Worm (Caenorhabditis elegans) whole organism, late embryonic: Measurements from ENCODE around the gene inx-1.

Experiments
- C38D4.7 ChIP-seq: fragments of 200-800 bp; sonication (Bioruptor generic); optimal IDR thresholded peaks from 2 replicates; lab custom pipeline; 2018; ENCODE audit warnings: mild to moderate bottlenecking, missing genetic modification characterization, moderate library complexity, missing compliant biosample characterization
- K02D7.2 ChIP-seq: sonication (generic microtip); optimal IDR thresholded peaks from 2 replicates; lab custom pipeline; 2017; ENCODE audit warnings: mild to moderate bottlenecking, missing genetic modification characterization, missing compliant biosample characterization
- Y22D7AL.16 ChIP-seq: sonication (generic microtip); optimal IDR thresholded peaks from 2 replicates; lab custom pipeline; 2016; ENCODE audit warnings: missing genetic modification characterization, missing compliant biosample characterization
- ahr-1 ChIP-seq: sonication (generic microtip); optimal IDR thresholded peaks from 2 replicates; lab custom pipeline; 2016; ENCODE audit warnings: missing genetic modification characterization, missing compliant biosample characterization
- ama-1 ChIP-seq: fragments of 150-350 bp; optimal IDR thresholded peaks from 2 replicates; lab custom pipeline; 2014
- ceh-14 ChIP-seq: sonication (generic microtip); optimal IDR thresholded peaks from 2 replicates; lab custom pipeline; 2016; ENCODE audit warnings: missing genotype, missing genetic modification characterization, missing compliant biosample characterization
- ceh-18 ChIP-seq: sonication (generic microtip); optimal IDR thresholded peaks from 2 replicates; lab custom pipeline; 2016; ENCODE audit warnings: missing genetic modification characterization, missing compliant biosample characterization
- ceh-19 ChIP-seq: fragments of 200-800 bp; sonication (Bioruptor generic); optimal IDR thresholded peaks from 2 replicates; lab custom pipeline; 2018; ENCODE audit warnings: mild to moderate bottlenecking, missing genetic modification characterization, missing compliant biosample characterization
- ceh-2 ChIP-seq: sonication (generic microtip); optimal IDR thresholded peaks from 2 replicates; lab custom pipeline; 2016; ENCODE audit warnings: missing genotype, missing genetic modification characterization, missing compliant biosample characterization
- ceh-22 ChIP-seq: sonication (generic microtip); optimal IDR thresholded peaks from 2 replicates; lab custom pipeline; 2017; ENCODE audit warnings: missing biosample characterization, missing genetic modification characterization
- ceh-31 ChIP-seq: sonication (generic microtip); optimal IDR thresholded peaks from 2 replicates; lab custom pipeline; 2016; ENCODE audit warnings: missing genetic modification characterization, missing compliant biosample characterization
- ceh-34 ChIP-seq: sonication (generic microtip); optimal IDR thresholded peaks from 2 replicates; lab custom pipeline; 2016; ENCODE audit warnings: mild to moderate bottlenecking, missing genetic modification characterization, missing compliant biosample characterization
- ceh-45 ChIP-seq: fragments of 200-800 bp; sonication (Bioruptor generic); IDR thresholded peaks from 2 replicates; pipeline ENCODE4 v1.3.6; 2022; ENCODE audit warnings: missing genetic modification reagents, missing genetic modification characterization, missing compliant biosample characterization
- ceh-48 ChIP-seq: sonication (generic microtip); optimal IDR thresholded peaks from 2 replicates; lab custom pipeline; 2016; ENCODE audit warnings: missing genetic modification characterization, inconsistent platforms, missing compliant biosample characterization
- ceh-9 ChIP-seq: sonication (generic microtip); optimal IDR thresholded peaks from 2 replicates; lab custom pipeline; 2016; ENCODE audit warnings: mild to moderate bottlenecking, missing genetic modification characterization, inconsistent platforms, missing compliant biosample characterization
- dve-1 ChIP-seq: sonication (generic microtip); optimal IDR thresholded peaks from 2 replicates; lab custom pipeline; 2017; ENCODE audit warnings: antibody characterized with exemption, mild to moderate bottlenecking, missing genetic modification characterization, missing compliant biosample characterization
- ets-4 ChIP-seq: sonication (generic microtip); optimal IDR thresholded peaks from 2 replicates; lab custom pipeline; 2016; ENCODE audit warnings: missing genetic modification characterization, missing compliant biosample characterization
- fax-1 ChIP-seq: sonication (generic microtip); optimal IDR thresholded peaks from 2 replicates; lab custom pipeline; 2016; ENCODE audit warnings: missing genotype, missing genetic modification characterization, missing compliant biosample characterization
- fkh-6 ChIP-seq: sonication (generic microtip); optimal IDR thresholded peaks from 2 replicates; lab custom pipeline; 2016; ENCODE audit warnings: missing genetic modification characterization, missing compliant biosample characterization
- gmeb-2 ChIP-seq: sonication (generic microtip); optimal IDR thresholded peaks from 2 replicates; lab custom pipeline; 2016; ENCODE audit warnings: missing genetic modification characterization, inconsistent platforms, missing compliant biosample characterization
- hlh-15 ChIP-seq: sonication (generic microtip); optimal IDR thresholded peaks from 2 replicates; lab custom pipeline; 2016; ENCODE audit warnings: missing genetic modification characterization, missing compliant biosample characterization
- hlh-30 ChIP-seq: sonication (generic microtip); optimal IDR thresholded peaks from 2 replicates; lab custom pipeline; 2017; ENCODE audit warnings: antibody characterized with exemption, missing genetic modification characterization, missing compliant biosample characterization; ENCODE audit not compliant: insufficient read depth
- hlh-6 ChIP-seq: sonication (generic microtip); optimal IDR thresholded peaks from 2 replicates; lab custom pipeline; 2016; ENCODE audit warnings: missing genotype, missing genetic modification characterization, missing compliant biosample characterization
- npax-4 ChIP-seq: sonication (generic microtip); optimal IDR thresholded peaks from 2 replicates; lab custom pipeline; 2016; ENCODE audit warnings: missing genetic modification characterization, missing compliant biosample characterization
- pat-9 ChIP-seq: fragments of 200-800 bp; sonication (Bioruptor generic); optimal IDR thresholded peaks from 2 replicates; lab custom pipeline; 2018; ENCODE audit warnings: mild to moderate bottlenecking, missing genetic modification characterization, moderate library complexity, missing compliant biosample characterization
- pros-1 ChIP-seq: fragments of 150-350 bp; optimal IDR thresholded peaks from 2 replicates; lab custom pipeline; 2014; ENCODE audit warnings: missing biosample characterization, missing genetic modification reagents, missing genetic modification characterization
- rnt-1 ChIP-seq: sonication (generic microtip); optimal IDR thresholded peaks from 2 replicates; lab custom pipeline; 2016; ENCODE audit warnings: missing genetic modification characterization, missing compliant biosample characterization
- sdc-2 ChIP-seq: sonication (generic microtip); optimal IDR thresholded peaks from 2 replicates; lab custom pipeline; 2016; ENCODE audit warnings: missing genotype, missing genetic modification characterization, missing compliant biosample characterization
- sox-4 ChIP-seq: sonication (generic microtip); optimal IDR thresholded peaks from 2 replicates; lab custom pipeline; 2017; ENCODE audit warnings: mild to moderate bottlenecking, missing genetic modification characterization, inconsistent platforms, missing compliant biosample characterization
- tbx-7 ChIP-seq: sonication (generic microtip); optimal IDR thresholded peaks from 2 replicates; lab custom pipeline; 2016; ENCODE audit warnings: missing genotype, missing genetic modification characterization, missing compliant biosample characterization
- unc-3 ChIP-seq, 2 experiments: fragments of 200-800 bp in 1 of 2; sonication (Bioruptor generic) in 1 of 2; sonication (generic microtip) in 1 of 2; conservative IDR thresholded peaks in 1 of 2; optimal IDR thresholded peaks in 1 of 2; 2 replicates each; pipeline versions ENCODE4 v1.3.6 to Lab custom; 2016 to 2022; ENCODE audit warnings: missing compliant biosample characterization in 2 of 2, missing genetic modification characterization in 2 of 2, missing genetic modification reagents in 1 of 2
- unc-42 ChIP-seq: sonication (generic microtip); optimal IDR thresholded peaks from 2 replicates; lab custom pipeline; 2016; ENCODE audit warnings: missing genotype, missing genetic modification characterization, missing compliant biosample characterization
- unc-55 ChIP-seq: sonication (generic microtip); optimal IDR thresholded peaks from 2 replicates; lab custom pipeline; 2017; ENCODE audit warnings: missing biosample characterization, missing genetic modification reagents, missing genetic modification characterization
- unc-86 ChIP-seq: sonication (generic microtip); optimal IDR thresholded peaks from 2 replicates; lab custom pipeline; 2016; ENCODE audit warnings: missing genetic modification characterization, missing compliant biosample characterization
- zip-5 ChIP-seq: sonication (generic microtip); optimal IDR thresholded peaks from 2 replicates; lab custom pipeline; 2016; ENCODE audit warnings: missing genetic modification characterization, missing compliant biosample characterization

Gene inx-1

ce11 chrX:6963842-6964241, 7.6 kb upstream of the inx-1 start:
- TF ChIP-seq sox-4 (tag; lab: Kevin White, UChicago) (no peak), unc-42 (tag; lab: Kevin White, UChicago) (peak; percentile 81), ahr-1 (tag; lab: Kevin White, UChicago) (no peak), ceh-2 (tag; lab: Kevin White, UChicago) (no peak)
- TF ChIP-seq, all 69 proteins: peak for 1

- no peak for TF ChIP-seq unc-86 (tag; lab: Kevin White, UChicago)
- TF ChIP-seq fax-1 (tag; lab: Kevin White, UChicago): no peak
- no peak for TF ChIP-seq ceh-34 (tag; lab: Kevin White, UChicago)
- TF ChIP-seq ceh-22 (tag; lab: Kevin White, UChicago): no peak
Observed at ce11 chrX:6962347-6962746, 6.1 kb upstream of the inx-1 start.

- no peak for TF ChIP-seq C38D4.7 (GFP tag; lab: Kevin White, UChicago)
- TF ChIP-seq unc-55 (GFP tag; lab: Kevin White, UChicago): peak; percentile 83
- no peak for TF ChIP-seq sdc-2 (tag; lab: Kevin White, UChicago)
- TF ChIP-seq ama-1: no peak
- no peak for TF ChIP-seq ceh-14 (tag; lab: Kevin White, UChicago)
- TF ChIP-seq hlh-30 (tag; lab: Kevin White, UChicago): no peak
- TF ChIP-seq ceh-45 (GFP tag; lab: Robert Waterston, UW): no peak
- TF ChIP-seq tbx-7 (tag; lab: Kevin White, UChicago): no peak
- TF ChIP-seq fkh-6 (tag; lab: Kevin White, UChicago): no peak
- TF ChIP-seq ahr-1 (tag; lab: Kevin White, UChicago): no peak
- peak; percentile 36 for TF ChIP-seq ceh-18 (tag; lab: Kevin White, UChicago)
- no peak for TF ChIP-seq Y22D7AL.16 (tag; lab: Kevin White, UChicago)
- no peak for TF ChIP-seq unc-86 (tag; lab: Kevin White, UChicago)
- no peak for TF ChIP-seq pat-9
- no peak for TF ChIP-seq ceh-9 (tag; lab: Kevin White, UChicago)
- TF ChIP-seq gmeb-2 (tag; lab: Kevin White, UChicago): no peak
- no peak for TF ChIP-seq ceh-19 (GFP tag; lab: Kevin White, UChicago)
- no peak for TF ChIP-seq zip-5 (tag; lab: Kevin White, UChicago)
Observed at ce11 chrX:6959534-6959933, 3.3 kb upstream of the inx-1 start.

- TF ChIP-seq ets-4 (tag; lab: Kevin White, UChicago) (no peak), hlh-30 (tag; lab: Kevin White, UChicago) (no peak), unc-3 (GFP tag; conservative IDR thresholded peaks at IDR 0.05; lab: Robert Waterston, UW) (no peak), unc-3 (tag; optimal IDR thresholded peaks at IDR 0.05; lab: Kevin White, UChicago) (no peak), npax-4 (tag; lab: Kevin White, UChicago) (no peak), zip-5 (tag; lab: Kevin White, UChicago) (no peak), dve-1 (tag; lab: Kevin White, UChicago) (no peak), fkh-6 (tag; lab: Kevin White, UChicago) (no peak), ceh-22 (tag; lab: Kevin White, UChicago) (no peak), ceh-48 (tag; lab: Kevin White, UChicago) (no peak), pros-1 (no peak), pat-9 (no peak), ama-1 (no peak), fax-1 (tag; lab: Kevin White, UChicago) (no peak), K02D7.2 (tag; lab: Kevin White, UChicago) (no peak), hlh-15 (tag; lab: Kevin White, UChicago) (no peak), ceh-31 (tag; lab: Kevin White, UChicago) (no peak), unc-55 (GFP tag; lab: Kevin White, UChicago) (no peak), rnt-1 (tag; lab: Kevin White, UChicago) (no peak), unc-86 (tag; lab: Kevin White, UChicago) (no peak), hlh-6 (no peak)
Observed at ce11 chrX:6958914-6959313, 2.7 kb upstream of the inx-1 start.
